Worm (Caenorhabditis elegans): Measurements from ENCODE around the gene gldi-1.

Gene gldi-1

DNA sequence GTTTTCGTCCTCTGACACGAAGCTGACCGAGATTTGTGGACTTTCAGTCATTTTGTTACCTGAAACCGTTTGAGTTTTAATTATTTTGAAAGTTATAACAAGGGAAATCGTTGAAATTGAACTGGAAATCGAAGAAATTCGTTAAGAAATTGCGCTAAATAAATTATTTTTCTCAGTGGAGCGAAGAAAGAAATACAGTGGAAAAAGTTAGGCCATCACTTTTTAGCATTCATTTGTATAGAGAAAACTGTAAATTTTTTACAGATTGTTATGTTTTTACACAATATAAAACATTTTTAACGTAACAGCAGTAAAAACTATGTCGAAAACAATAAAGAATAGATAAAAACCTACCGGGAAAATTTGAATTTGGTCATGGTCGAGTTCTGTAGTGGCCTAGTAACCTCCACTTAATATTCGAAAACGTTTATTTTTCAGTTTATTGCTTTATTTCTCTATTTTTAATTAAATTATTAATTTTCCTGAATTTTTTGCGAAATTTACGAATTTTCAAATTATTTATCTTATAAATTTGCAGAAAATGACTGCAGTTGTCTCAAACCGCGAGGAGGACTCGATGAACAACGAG lies at the start of gene gldi-1, which contains the start of gene prp-21:
Gene gldi-1, minus strand, starts transcription at position 51 of the 589 bp plus-strand sequence.
Gene prp-21, plus strand, starts transcription at position 539 of the 589 bp plus-strand sequence.
- TF ChIP-seq tab-1 (GFP tag; IDR thresholded peaks at IDR 0.05) (no peak), cog-1 (tag; optimal IDR thresholded peaks at IDR 0.05) (no peak), klf-2 (GFP tag; conservative IDR thresholded peaks at IDR 0.05) (no peak), ref-1 (GFP tag; conservative IDR thresholded peaks at IDR 0.05) (no peak), med-1 (GFP tag; optimal IDR thresholded peaks at IDR 0.05; ENCODE audit: insufficient read depth) (no peak), ztf-29 (GFP tag; IDR thresholded peaks at IDR 0.05) (no peak), flt-1 (GFP tag; IDR thresholded peaks at IDR 0.05) (no peak), T22C8.4 (GFP tag; IDR thresholded peaks at IDR 0.05) (no peak), ztf-23 (GFP tag; IDR thresholded peaks at IDR 0.05) (no peak)

DNA sequence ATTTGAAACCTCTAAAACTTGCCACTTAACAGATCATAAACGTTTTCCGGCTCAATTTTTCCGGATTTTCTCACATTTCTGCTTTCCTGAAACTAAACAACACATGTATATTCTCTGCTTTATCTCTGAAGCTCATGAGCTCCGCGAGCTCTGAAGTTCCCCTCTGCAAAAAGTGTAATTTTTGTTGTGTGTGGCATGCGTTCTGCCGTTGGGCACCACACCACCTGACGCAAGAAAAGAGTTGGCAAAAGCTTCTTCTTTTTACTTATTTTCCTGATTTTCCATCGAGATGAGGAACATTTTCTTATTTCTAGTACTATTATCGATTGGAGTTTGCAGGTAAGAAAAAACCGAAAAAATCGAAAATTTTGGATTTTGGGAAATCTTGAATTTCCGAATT lies 42.2 kb upstream of the gldi-1 start, which contains the start of gene lgc-34:
Gene lgc-34, plus strand, starts transcription at position 200 of the 400 bp plus-strand sequence.
- TF ChIP-seq ztf-23 (GFP tag; IDR thresholded peaks at IDR 0.05) (0 out of 2 replicates have a peak, but pooled peaks have one; percentile 20), flt-1 (GFP tag; IDR thresholded peaks at IDR 0.05) (no peak)

DNA sequence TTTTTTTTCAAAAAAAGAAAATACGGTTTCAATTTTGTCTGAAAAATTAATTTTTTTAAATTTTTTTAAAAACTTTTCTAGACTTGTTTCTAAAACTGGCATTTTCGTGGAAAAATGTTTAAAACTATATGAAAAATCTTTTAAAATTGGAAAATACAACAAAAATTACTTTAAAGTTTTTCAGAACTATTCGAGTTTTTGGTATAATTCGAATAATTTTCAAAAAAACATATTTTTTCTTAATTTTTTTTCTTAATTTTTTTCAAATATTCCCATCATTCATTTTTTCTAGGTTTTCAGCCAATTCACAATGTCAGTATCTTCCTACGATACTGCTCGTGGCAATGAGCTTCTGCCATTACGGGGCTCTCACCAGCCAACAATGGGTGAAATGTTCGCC lies 38.1 kb upstream of the gldi-1 start, which contains the start of gene slc-36.2:
Gene slc-36.2, plus strand, starts transcription at position 301 of the 400 bp plus-strand sequence.
- TF ChIP-seq klf-2 (GFP tag; conservative IDR thresholded peaks at IDR 0.05) (no peak), ref-1 (GFP tag; conservative IDR thresholded peaks at IDR 0.05) (no peak), flt-1 (GFP tag; IDR thresholded peaks at IDR 0.05) (no peak), tab-1 (GFP tag; IDR thresholded peaks at IDR 0.05) (no peak), ztf-23 (GFP tag; IDR thresholded peaks at IDR 0.05) (no peak), ztf-29 (GFP tag; IDR thresholded peaks at IDR 0.05) (no peak), T22C8.4 (GFP tag; IDR thresholded peaks at IDR 0.05) (no peak), med-1 (GFP tag; optimal IDR thresholded peaks at IDR 0.05; ENCODE audit: insufficient read depth) (no peak), cog-1 (tag; optimal IDR thresholded peaks at IDR 0.05) (no peak)

DNA sequence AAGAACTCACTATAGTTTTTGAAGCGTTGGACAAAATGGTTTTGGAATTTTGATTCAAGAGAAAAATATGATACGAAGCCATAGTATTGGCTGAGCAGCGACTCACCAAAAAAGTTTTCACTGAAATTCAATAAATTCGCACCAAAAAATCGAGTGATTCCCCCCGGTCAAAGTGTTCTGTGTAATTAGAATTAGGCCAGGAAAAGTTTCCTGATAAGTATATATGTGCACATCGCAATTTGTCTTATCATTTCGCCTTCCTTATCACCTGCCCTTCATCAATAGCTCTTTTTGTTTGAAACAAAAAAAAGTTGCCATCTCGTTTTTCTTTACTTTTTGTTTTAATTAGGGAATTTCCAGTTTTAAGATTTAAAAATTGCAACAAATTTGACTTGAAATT lies 37.5 kb upstream of the gldi-1 start:
- TF ChIP-seq tab-1 (GFP tag; IDR thresholded peaks at IDR 0.05) (no peak), ztf-29 (GFP tag; IDR thresholded peaks at IDR 0.05) (no peak), med-1 (GFP tag; optimal IDR thresholded peaks at IDR 0.05; ENCODE audit: insufficient read depth) (no peak), cog-1 (tag; optimal IDR thresholded peaks at IDR 0.05) (no peak)

DNA sequence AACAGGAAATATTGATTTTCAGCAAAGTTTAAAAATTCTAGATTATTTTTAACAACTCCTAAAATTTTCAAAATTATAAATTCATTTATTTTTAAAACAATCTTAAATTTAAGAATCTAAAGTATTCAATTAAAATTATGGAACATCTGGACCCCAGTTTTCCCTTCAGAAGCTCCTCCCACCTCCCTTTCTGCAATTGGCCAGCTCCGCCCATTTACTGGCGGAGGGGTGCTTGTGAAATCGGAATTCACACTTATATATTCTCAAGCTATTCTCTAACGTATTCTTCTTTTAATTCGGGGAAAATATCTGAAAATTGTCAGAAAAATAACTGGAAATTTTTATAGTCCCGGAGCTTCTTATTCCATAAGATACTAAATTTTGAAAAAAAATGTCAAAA lies 31.6 kb upstream of the gldi-1 start, which contains the start of gene mab-9:
Gene mab-9, plus strand, starts transcription at position 260 of the 400 bp plus-strand sequence.
- no peak for TF ChIP-seq cog-1 (tag; optimal IDR thresholded peaks at IDR 0.05)
- no peak for TF ChIP-seq ztf-29 (GFP tag; IDR thresholded peaks at IDR 0.05)
- TF ChIP-seq flt-1 (GFP tag; IDR thresholded peaks at IDR 0.05): no peak
- TF ChIP-seq tab-1 (GFP tag; IDR thresholded peaks at IDR 0.05): no peak
- no peak for TF ChIP-seq klf-2 (GFP tag; conservative IDR thresholded peaks at IDR 0.05)
- TF ChIP-seq ztf-23 (GFP tag; IDR thresholded peaks at IDR 0.05): no peak
- TF ChIP-seq med-1 (GFP tag; optimal IDR thresholded peaks at IDR 0.05; ENCODE audit: insufficient read depth): no peak
- no peak for TF ChIP-seq ref-1 (GFP tag; conservative IDR thresholded peaks at IDR 0.05)
- TF ChIP-seq T22C8.4 (GFP tag; IDR thresholded peaks at IDR 0.05): no peak

DNA sequence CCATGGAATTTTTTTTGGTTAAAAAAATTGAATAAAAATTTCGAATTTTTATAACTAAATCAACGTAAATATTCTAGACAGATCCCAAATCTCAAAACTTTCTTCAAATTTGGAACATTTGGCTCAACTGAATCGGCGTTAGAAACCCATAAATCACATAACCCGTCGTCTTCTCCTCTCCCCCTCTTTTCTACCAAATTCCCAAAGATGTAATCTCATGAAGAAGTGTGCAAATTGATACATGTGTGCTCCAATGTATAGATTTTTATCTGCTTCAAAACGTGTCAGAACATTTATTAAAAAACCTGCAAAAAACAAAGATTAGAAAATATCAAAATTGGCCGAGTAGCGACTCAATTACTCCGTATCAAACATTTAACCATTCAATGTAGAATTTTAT lies 28.5 kb upstream of the gldi-1 start:
- TF ChIP-seq flt-1 (GFP tag; IDR thresholded peaks at IDR 0.05) (no peak), klf-2 (GFP tag; conservative IDR thresholded peaks at IDR 0.05) (no peak), ref-1 (GFP tag; conservative IDR thresholded peaks at IDR 0.05) (no peak), ztf-23 (GFP tag; IDR thresholded peaks at IDR 0.05) (no peak), T22C8.4 (GFP tag; IDR thresholded peaks at IDR 0.05) (no peak), cog-1 (tag; optimal IDR thresholded peaks at IDR 0.05) (no peak), ztf-29 (GFP tag; IDR thresholded peaks at IDR 0.05) (no peak), tab-1 (GFP tag; IDR thresholded peaks at IDR 0.05) (no peak), med-1 (GFP tag; optimal IDR thresholded peaks at IDR 0.05; ENCODE audit: insufficient read depth) (no peak)

DNA sequence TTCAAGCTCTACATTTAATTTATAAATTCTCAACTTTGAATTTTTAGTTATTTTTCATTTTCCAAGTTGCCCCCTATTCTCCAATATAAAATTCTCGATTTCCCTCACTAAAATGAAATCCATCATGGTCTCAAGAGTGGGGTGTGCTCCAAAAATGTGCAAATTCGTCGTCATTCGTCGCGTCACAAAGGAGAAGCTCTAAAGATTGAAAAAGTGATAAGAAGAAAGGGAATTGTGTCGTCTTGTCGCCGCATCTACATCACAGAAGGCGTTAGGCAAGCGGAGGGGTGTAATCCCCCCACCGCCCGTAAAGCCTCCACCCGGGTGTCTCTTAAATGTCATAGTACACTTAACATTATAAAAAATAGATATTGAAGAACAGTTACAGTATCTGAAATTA lies 27.8 kb upstream of the gldi-1 start:
- TF ChIP-seq klf-2 (GFP tag; conservative IDR thresholded peaks at IDR 0.05) (no peak), ztf-23 (GFP tag; IDR thresholded peaks at IDR 0.05) (no peak), ref-1 (GFP tag; conservative IDR thresholded peaks at IDR 0.05) (no peak), T22C8.4 (GFP tag; IDR thresholded peaks at IDR 0.05) (no peak), flt-1 (GFP tag; IDR thresholded peaks at IDR 0.05) (no peak), ztf-29 (GFP tag; IDR thresholded peaks at IDR 0.05) (no peak), tab-1 (GFP tag; IDR thresholded peaks at IDR 0.05) (no peak), cog-1 (tag; optimal IDR thresholded peaks at IDR 0.05) (no peak), med-1 (GFP tag; optimal IDR thresholded peaks at IDR 0.05; ENCODE audit: insufficient read depth) (no peak)

DNA sequence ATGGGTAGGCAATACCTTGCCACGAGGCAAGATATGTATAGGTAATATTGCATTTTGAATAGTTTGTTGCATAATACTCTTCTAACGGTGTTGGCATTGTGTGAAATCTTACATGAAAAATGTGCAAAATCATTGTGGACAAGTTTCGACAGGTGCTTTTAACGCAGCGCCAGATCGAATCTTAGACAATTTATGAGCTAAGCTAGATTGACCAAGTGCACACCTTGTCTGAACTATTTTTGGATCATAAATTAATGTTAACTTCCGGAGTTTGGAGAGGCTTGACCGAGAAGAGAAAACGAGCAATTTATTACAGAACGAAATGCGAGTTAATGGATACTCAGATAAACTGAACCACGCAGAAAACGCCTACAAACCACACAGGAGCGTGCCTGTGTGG lies 25.1 kb upstream of the gldi-1 start, which contains the start of gene srh-105:
Gene srh-105, minus strand, starts transcription at position 101 of the 400 bp plus-strand sequence.
- no peak for TF ChIP-seq cog-1 (tag; optimal IDR thresholded peaks at IDR 0.05)
- no peak for TF ChIP-seq ztf-23 (GFP tag; IDR thresholded peaks at IDR 0.05)
- no peak for TF ChIP-seq flt-1 (GFP tag; IDR thresholded peaks at IDR 0.05)
- TF ChIP-seq klf-2 (GFP tag; conservative IDR thresholded peaks at IDR 0.05): no peak
- no peak for TF ChIP-seq tab-1 (GFP tag; IDR thresholded peaks at IDR 0.05)
- no peak for TF ChIP-seq ref-1 (GFP tag; conservative IDR thresholded peaks at IDR 0.05)
- TF ChIP-seq T22C8.4 (GFP tag; IDR thresholded peaks at IDR 0.05): no peak
- no peak for TF ChIP-seq med-1 (GFP tag; optimal IDR thresholded peaks at IDR 0.05; ENCODE audit: insufficient read depth)
- TF ChIP-seq ztf-29 (GFP tag; IDR thresholded peaks at IDR 0.05): no peak

DNA sequence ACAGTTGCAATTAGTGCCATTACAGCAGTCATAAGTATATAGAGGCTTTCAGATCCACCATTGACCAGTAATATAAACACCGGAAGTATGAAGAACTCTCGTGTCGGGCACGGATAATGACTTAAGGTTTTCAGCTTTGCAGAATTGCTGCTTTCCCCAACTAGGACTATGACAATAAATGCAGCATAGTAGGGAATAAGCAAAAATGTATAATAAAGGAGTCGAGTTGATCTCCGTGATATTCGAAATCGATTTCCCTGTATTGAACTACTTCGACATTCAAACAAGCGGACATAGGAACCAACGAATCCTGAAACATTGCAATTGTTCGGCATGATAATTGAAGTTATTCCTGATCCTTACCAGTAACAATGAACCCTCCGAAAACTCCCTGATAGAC lies 24.4 kb upstream of the gldi-1 start:
- TF ChIP-seq T22C8.4 (GFP tag; IDR thresholded peaks at IDR 0.05) (no peak), med-1 (GFP tag; optimal IDR thresholded peaks at IDR 0.05; ENCODE audit: insufficient read depth) (no peak), ztf-23 (GFP tag; IDR thresholded peaks at IDR 0.05) (no peak), cog-1 (tag; optimal IDR thresholded peaks at IDR 0.05) (no peak), klf-2 (GFP tag; conservative IDR thresholded peaks at IDR 0.05) (no peak), ref-1 (GFP tag; conservative IDR thresholded peaks at IDR 0.05) (no peak), ztf-29 (GFP tag; IDR thresholded peaks at IDR 0.05) (no peak), tab-1 (GFP tag; IDR thresholded peaks at IDR 0.05) (no peak), flt-1 (GFP tag; IDR thresholded peaks at IDR 0.05) (no peak)

DNA sequence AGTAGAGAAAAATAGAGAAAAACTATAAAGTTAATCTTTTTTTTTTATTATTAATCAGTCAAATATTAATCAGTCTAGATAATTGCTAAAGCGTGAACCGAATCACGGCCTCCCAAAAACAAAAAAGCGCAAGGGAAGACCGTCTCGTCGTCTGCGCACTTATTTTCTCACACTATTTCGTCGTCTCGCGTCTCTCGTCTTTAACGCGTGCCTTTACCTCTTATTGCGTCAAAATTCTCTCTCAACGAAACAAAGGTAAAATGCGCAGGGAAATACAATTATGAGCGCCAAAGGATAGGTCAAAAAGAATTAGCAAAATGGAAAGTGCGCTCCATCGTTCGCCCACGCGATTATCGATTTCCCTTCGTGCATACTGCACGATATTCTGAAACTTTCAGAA lies 21.9 kb upstream of the gldi-1 start:
- TF ChIP-seq flt-1 (GFP tag; IDR thresholded peaks at IDR 0.05): 0 out of 2 replicates have a peak, but pooled peaks have one; percentile 35
- TF ChIP-seq cog-1 (tag; optimal IDR thresholded peaks at IDR 0.05): no peak

Measured in whole organism, midembryonic.